Worm (Caenorhabditis elegans) whole organism, L4 larva: ENCODE results near the gene let-653.

Experiments
- F10B5.3 ChIP-seq: sonication (generic microtip); optimal IDR thresholded peaks from 2 replicates; lab custom pipeline; 2016; ENCODE audit warnings: mild to moderate bottlenecking, missing genetic modification characterization, missing compliant biosample characterization
- F49E8.2 ChIP-seq: sonication (generic microtip); optimal IDR thresholded peaks from 2 replicates; lab custom pipeline; 2016; ENCODE audit warnings: missing compliant biosample characterization, mild to moderate bottlenecking, missing genetic modification characterization, borderline replicate concordance
- ZK337.2 ChIP-seq: fragments of 200-800 bp; sonication (Bioruptor generic); IDR thresholded peaks from 2 replicates; pipeline ENCODE4 v1.3.6; 2022; ENCODE audit warnings: missing genetic modification reagents, missing genetic modification characterization, missing compliant biosample characterization
- dmd-9 ChIP-seq: fragments of 200-800 bp; sonication (Bioruptor generic); IDR thresholded peaks from 2 replicates; pipeline ENCODE4 v1.3.6; 2022; ENCODE audit warnings: missing genetic modification reagents, missing genetic modification characterization, missing compliant biosample characterization
- fos-1 ChIP-seq: fragments of 150-350 bp; optimal IDR thresholded peaks from 2 replicates; lab custom pipeline; 2014; ENCODE audit warnings: missing biosample characterization, missing genetic modification characterization
- lin-13 ChIP-seq: fragments of 150-350 bp; optimal IDR thresholded peaks from 2 replicates; lab custom pipeline; 2014; ENCODE audit warnings: missing biosample characterization, missing genetic modification reagents, missing genetic modification characterization
- lin-39 ChIP-seq: fragments of 150-350 bp; optimal IDR thresholded peaks from 2 replicates; lab custom pipeline; 2014; ENCODE audit warnings: missing biosample characterization, missing genetic modification reagents, missing genetic modification characterization
- lsy-2 ChIP-seq, 2 experiments: fragments of 150-350 bp in 1 of 2; sonication (generic microtip) in 1 of 2; optimal IDR thresholded peaks; 2 replicates each; lab custom pipeline; 2014 to 2017; ENCODE audit warnings: missing biosample characterization in 2 of 2, missing genetic modification characterization in 2 of 2
- nhr-102 ChIP-seq: sonication (generic microtip); optimal IDR thresholded peaks from 2 replicates; lab custom pipeline; 2016; ENCODE audit warnings: mild to moderate bottlenecking, missing genetic modification characterization, moderate library complexity, missing compliant biosample characterization
- tag-97 ChIP-seq: fragments of 200-800 bp; sonication (Bioruptor generic); IDR thresholded peaks from 2 replicates; pipeline ENCODE4 v1.3.6; 2022; ENCODE audit warnings: missing genetic modification characterization, missing compliant biosample characterization
- unc-39 ChIP-seq: sonication (generic microtip); optimal IDR thresholded peaks from 2 replicates; lab custom pipeline; 2017; ENCODE audit warnings: missing biosample characterization, missing genetic modification characterization
- ztf-11 ChIP-seq: fragments of 150-350 bp; optimal IDR thresholded peaks from 2 replicates; lab custom pipeline; 2014; ENCODE audit warnings: missing biosample characterization, missing genetic modification characterization

DNA sequence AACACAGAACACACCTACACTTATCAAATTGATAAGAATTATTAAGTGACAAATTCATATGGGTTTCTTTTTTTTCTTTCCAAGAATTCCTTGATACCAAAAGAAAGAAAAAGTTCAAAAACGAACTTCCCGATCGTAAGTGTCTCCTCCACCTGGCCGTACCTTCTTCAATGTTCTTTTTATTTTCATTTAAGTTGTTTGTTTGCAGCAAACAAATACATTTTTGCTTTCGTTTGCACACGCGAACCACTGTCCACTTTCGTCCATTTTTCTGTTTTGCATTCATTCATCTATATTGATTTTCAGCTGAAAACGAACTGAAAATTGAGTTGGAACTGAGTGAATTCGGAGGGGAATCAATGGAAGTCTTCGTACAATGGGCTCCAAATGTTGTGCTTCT, 26.3 kb downstream of the let-653 start, which contains the start of gene VZK822L.2:
- no peak for TF ChIP-seq ztf-11 (tag; lab: Kevin White, UChicago)
- no peak for TF ChIP-seq lsy-2 (tag; optimal IDR thresholded peaks at IDR 0.05; lab: Kevin White, UChicago)
- no peak for TF ChIP-seq F49E8.2
- no peak for TF ChIP-seq lin-13 (GFP tag; lab: Kevin White, UChicago)
- TF ChIP-seq nhr-102 (tag; lab: Kevin White, UChicago): no peak
- TF ChIP-seq tag-97 (GFP tag; lab: Robert Waterston, UW): no peak
- no peak for TF ChIP-seq fos-1 (tag; lab: Kevin White, UChicago)
- TF ChIP-seq dmd-9: no peak
- no peak for TF ChIP-seq F10B5.3 (tag; lab: Kevin White, UChicago)
- TF ChIP-seq unc-39 (tag; lab: Kevin White, UChicago): no peak
- TF ChIP-seq lin-39: no peak
- no peak for TF ChIP-seq ZK337.2 (GFP tag; lab: Robert Waterston, UW)
